Worm (Caenorhabditis elegans) whole organism, mixed stage, embryonic: Measurements from ENCODE around the gene R03D7.8.

ENCODE experiments used
- ces-1 ChIP-seq: fragments of 150-350 bp; optimal IDR thresholded peaks from 2 replicates; lab custom pipeline; 2014; ENCODE audit warnings: missing biosample characterization, missing genetic modification reagents, missing genetic modification characterization
- elt-3 ChIP-seq: fragments of 150-350 bp; optimal IDR thresholded peaks from 2 replicates; lab custom pipeline; 2014; ENCODE audit warnings: missing biosample characterization, missing genetic modification characterization
- hlh-1 ChIP-seq: fragments of 150-350 bp; optimal IDR thresholded peaks from 2 replicates; lab custom pipeline; 2014; ENCODE audit warnings: missing biosample characterization, missing genetic modification reagents, missing genetic modification characterization
- nhr-12 ChIP-seq: fragments of 150-350 bp; optimal IDR thresholded peaks from 2 replicates; lab custom pipeline; 2014; ENCODE audit warnings: missing biosample characterization, missing genetic modification characterization
- nhr-28 ChIP-seq: fragments of 150-350 bp; optimal IDR thresholded peaks from 2 replicates; lab custom pipeline; 2014; ENCODE audit warnings: missing biosample characterization, missing genetic modification characterization
- nhr-76 ChIP-seq: sonication (generic microtip); optimal IDR thresholded peaks from 2 replicates; lab custom pipeline; 2017; ENCODE audit warnings: missing biosample characterization, missing genetic modification characterization
- pha-4 ChIP-seq: fragments of 150-350 bp; optimal IDR thresholded peaks from 2 replicates; lab custom pipeline; 2018; ENCODE audit warnings: missing biosample characterization, missing genetic modification reagents, missing genetic modification characterization
- snpc-4 ChIP-seq: fragments of 150-350 bp; optimal IDR thresholded peaks from 2 replicates; lab custom pipeline; 2014; ENCODE audit warnings: missing biosample characterization, missing genetic modification characterization
- unc-39 ChIP-seq: fragments of 150-350 bp; optimal IDR thresholded peaks from 2 replicates; lab custom pipeline; 2014; ENCODE audit warnings: missing biosample characterization, missing genetic modification characterization
- unc-62 ChIP-seq: fragments of 150-350 bp; optimal IDR thresholded peaks from 2 replicates; lab custom pipeline; 2014; ENCODE audit warnings: missing biosample characterization, missing genetic modification reagents, missing genetic modification characterization

DNA sequence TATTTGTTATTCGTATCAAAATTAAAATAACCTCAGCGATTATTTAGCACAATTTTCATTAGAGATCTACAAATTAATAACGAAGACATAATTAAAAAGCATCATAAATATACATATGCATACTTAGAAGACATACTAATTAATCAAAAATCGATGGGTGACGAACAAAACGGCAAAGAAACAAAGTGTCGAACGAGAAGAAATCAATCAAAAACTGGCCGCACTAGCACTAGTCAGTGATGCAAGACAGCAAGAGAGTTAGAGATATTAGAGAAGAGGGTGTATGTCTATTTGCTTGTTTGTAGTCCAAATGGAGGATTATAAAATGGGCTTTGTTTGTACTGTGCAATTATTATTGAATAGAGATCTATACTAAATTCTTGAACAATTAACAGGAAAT is 9.8 kb downstream of the R03D7.8 start:
- peak; percentile 81 for TF ChIP-seq unc-62 (GFP tag; lab: Kevin White, UChicago)
- TF ChIP-seq ces-1 (GFP tag; lab: Kevin White, UChicago): no peak
- no peak for TF ChIP-seq snpc-4 (tag; lab: Kevin White, UChicago)
- no peak for TF ChIP-seq unc-39 (tag; lab: Kevin White, UChicago)
- TF ChIP-seq nhr-28: no peak
- TF ChIP-seq nhr-12 (tag; lab: Kevin White, UChicago): no peak
- no peak for TF ChIP-seq nhr-76 (tag; lab: Kevin White, UChicago)
- no peak for TF ChIP-seq elt-3
- TF ChIP-seq pha-4: no peak
- no peak for TF ChIP-seq hlh-1 (tag; lab: Kevin White, UChicago)
